Worm (Caenorhabditis elegans) whole organism, L1 larva: ENCODE results near the gene set-3.

Experiments
- C34B4.2 ChIP-seq: sonication (generic microtip); optimal IDR thresholded peaks from 2 replicates; lab custom pipeline; 2017; ENCODE audit warnings: mild to moderate bottlenecking, missing genetic modification characterization, missing compliant biosample characterization
- ceh-8 ChIP-seq: fragments of 200-800 bp; sonication (Bioruptor generic); optimal IDR thresholded peaks from 2 replicates; lab custom pipeline; 2018; ENCODE audit warnings: mild to moderate bottlenecking, missing genetic modification characterization, moderate library complexity, missing compliant biosample characterization
- ceh-90 ChIP-seq: sonication (generic microtip); optimal IDR thresholded peaks from 2 replicates; lab custom pipeline; 2016; ENCODE audit warnings: missing genetic modification characterization, missing compliant biosample characterization
- egl-27 ChIP-seq, 2 experiments: fragments of 150-350 bp in 1 of 2; sonication (generic microtip); optimal IDR thresholded peaks; 3 replicates each; lab custom pipeline; 2017 to 2018; ENCODE audit warnings: missing biosample characterization in 2 of 2, missing genetic modification characterization in 2 of 2, missing genetic modification reagents in 2 of 2
- hpl-2 ChIP-seq: fragments of 150-350 bp; optimal IDR thresholded peaks from 2 replicates; lab custom pipeline; 2014; ENCODE audit warnings: missing biosample characterization, missing genetic modification reagents, missing genetic modification characterization
- lin-15B ChIP-seq: fragments of 150-350 bp; sonication (generic microtip); optimal IDR thresholded peaks from 3 replicates; lab custom pipeline; 2014; ENCODE audit warnings: missing biosample characterization, missing genetic modification characterization
- nhr-237 ChIP-seq: fragments of 150-350 bp; optimal IDR thresholded peaks from 2 replicates; lab custom pipeline; 2014; ENCODE audit warnings: missing biosample characterization, missing genetic modification characterization
- nhr-76 ChIP-seq: sonication (generic microtip); optimal IDR thresholded peaks from 2 replicates; lab custom pipeline; 2017; ENCODE audit warnings: missing biosample characterization, missing genetic modification characterization
- pqm-1 ChIP-seq: sonication (generic microtip); optimal IDR thresholded peaks from 3 replicates; lab custom pipeline; 2017; ENCODE audit warnings: missing biosample characterization, missing genetic modification characterization
- snpc-4 ChIP-seq: fragments of 150-350 bp; optimal IDR thresholded peaks from 2 replicates; lab custom pipeline; 2014; ENCODE audit warnings: missing biosample characterization, missing genetic modification characterization
- sptf-1 ChIP-seq: fragments of 150-350 bp; optimal IDR thresholded peaks from 2 replicates; lab custom pipeline; 2014; ENCODE audit warnings: missing biosample characterization, missing genetic modification characterization
- unc-62 ChIP-seq: fragments of 150-350 bp; optimal IDR thresholded peaks from 2 replicates; lab custom pipeline; 2014; ENCODE audit warnings: missing biosample characterization, missing genetic modification reagents, missing genetic modification characterization

ce11 chrIII:9711163-9711562 lies 16.8 kb upstream of the set-3 start:
- TF ChIP-seq ceh-8: no peak
- TF ChIP-seq sptf-1 (tag; lab: Kevin White, UChicago): no peak
- no peak for TF ChIP-seq C34B4.2
- TF ChIP-seq nhr-76 (tag; lab: Kevin White, UChicago): no peak
- no peak for TF ChIP-seq pqm-1 (tag; lab: Kevin White, UChicago)
- no peak for TF ChIP-seq egl-27 (tag; optimal IDR thresholded peaks at IDR 0.05; lab: Kevin White, UChicago)
- no peak for TF ChIP-seq unc-62 (GFP tag; lab: Kevin White, UChicago)
- TF ChIP-seq ceh-90: no peak
- no peak for TF ChIP-seq hpl-2
- no peak for TF ChIP-seq snpc-4 (tag; lab: Kevin White, UChicago)
- TF ChIP-seq lin-15B (tag; lab: Kevin White, UChicago): no peak
- TF ChIP-seq nhr-237: no peak
